Fruit fly (Drosophila melanogaster) whole organism, embryonic: Measurements from ENCODE around the gene CG13247.

Experiments used
- Antp ChIP-seq: fragments of 200-800 bp; sonication (Bioruptor generic); optimal IDR thresholded peaks from 3 replicates; lab custom pipeline; 2016; ENCODE audit warnings: missing biosample characterization, missing genetic modification characterization
- Atf3 ChIP-seq: fragments of 200-800 bp; sonication (Bioruptor generic); optimal IDR thresholded peaks from 3 replicates; lab custom pipeline; 2016; ENCODE audit warnings: missing biosample characterization, missing genetic modification characterization
- B-H1 ChIP-seq: fragments of 200-800 bp; sonication (Bioruptor generic); IDR thresholded peaks from 3 replicates; pipeline ENCODE4 v1.3.6; 2022; ENCODE audit warnings: missing biosample characterization, missing genetic modification characterization
- CG10209 ChIP-seq: fragments of 200-800 bp; sonication (Bioruptor generic); optimal IDR thresholded peaks from 3 replicates; lab custom pipeline; 2017; ENCODE audit warnings: missing biosample characterization, mild to moderate bottlenecking, missing genetic modification characterization, missing genetic modification reagents
- CG1024 ChIP-seq: fragments of 200-800 bp; sonication (Bioruptor generic); IDR thresholded peaks from 2 replicates; pipeline ENCODE4 v1.3.6; 2022; ENCODE audit warnings: missing biosample characterization, missing genetic modification characterization
- CG10959 ChIP-seq: fragments of 200-800 bp; sonication (Bioruptor generic); IDR thresholded peaks from 2 replicates; pipeline ENCODE4 v1.3.6; 2022; ENCODE audit warnings: missing biosample characterization, missing genetic modification characterization
- CG10979 ChIP-seq: fragments of 200-800 bp; sonication (Bioruptor generic); optimal IDR thresholded peaks from 2 replicates; lab custom pipeline; 2018; ENCODE audit warnings: missing biosample characterization, mild to moderate bottlenecking, missing genetic modification characterization, moderate library complexity
- CG11560 ChIP-seq: fragments of 200-800 bp; sonication (Bioruptor generic); IDR thresholded peaks from 3 replicates; pipeline ENCODE4 v1.3.6; 2022; ENCODE audit warnings: missing biosample characterization, missing genetic modification characterization
- CG12236 ChIP-seq: fragments of 200-800 bp; sonication (Bioruptor generic); optimal IDR thresholded peaks from 2 replicates; lab custom pipeline; 2016; ENCODE audit warnings: missing biosample characterization, missing genetic modification characterization
- CG13424 ChIP-seq: fragments of 200-800 bp; sonication (Bioruptor generic); optimal IDR thresholded peaks from 2 replicates; lab custom pipeline; 2019; ENCODE audit warnings: missing biosample characterization, mild to moderate bottlenecking, missing genetic modification characterization, moderate library complexity
- CG13894 ChIP-seq: fragments of 200-800 bp; sonication (Bioruptor generic); optimal IDR thresholded peaks from 3 replicates; lab custom pipeline; 2018; ENCODE audit warnings: missing biosample characterization, mild to moderate bottlenecking, missing genetic modification characterization, moderate library complexity
- CG14667 ChIP-seq: fragments of 200-800 bp; sonication (Bioruptor generic); IDR thresholded peaks from 2 replicates; pipeline ENCODE4 v1.3.6; 2022; ENCODE audit warnings: missing biosample characterization, missing genetic modification characterization
- CG15696 ChIP-seq: fragments of 200-800 bp; sonication (Bioruptor generic); optimal IDR thresholded peaks from 2 replicates; lab custom pipeline; 2019; ENCODE audit warnings: missing biosample characterization, mild to moderate bottlenecking, missing genetic modification characterization, moderate library complexity
- CG18262 ChIP-seq: fragments of 200-800 bp; optimal IDR thresholded peaks from 3 replicates; lab custom pipeline; 2019; ENCODE audit warnings: missing biosample characterization, mild to moderate bottlenecking, missing genetic modification characterization, moderate library complexity
- CG18599 ChIP-seq: fragments of 200-800 bp; sonication (Bioruptor generic); optimal IDR thresholded peaks from 3 replicates; lab custom pipeline; 2017; ENCODE audit warnings: missing biosample characterization, missing genetic modification characterization, mild to moderate bottlenecking, moderate library complexity, missing genetic modification reagents
- CG2678 ChIP-seq: fragments of 200-800 bp; sonication (Bioruptor generic); optimal IDR thresholded peaks from 3 replicates; lab custom pipeline; 2019; ENCODE audit warnings: missing biosample characterization, mild to moderate bottlenecking, missing genetic modification characterization, moderate library complexity
- CG2889 ChIP-seq: fragments of 200-800 bp; sonication (Bioruptor generic); IDR thresholded peaks from 3 replicates; pipeline ENCODE4 v1.3.6; 2022; ENCODE audit warnings: missing biosample characterization, missing genetic modification characterization
- CG31388 ChIP-seq: fragments of 200-800 bp; sonication (Bioruptor generic); optimal IDR thresholded peaks from 2 replicates; lab custom pipeline; 2016; ENCODE audit warnings: missing biosample characterization, missing genetic modification characterization
- CG33557 ChIP-seq: fragments of 200-800 bp; sonication (Bioruptor generic); optimal IDR thresholded peaks from 2 replicates; lab custom pipeline; 2019; ENCODE audit warnings: missing biosample characterization, mild to moderate bottlenecking, missing genetic modification characterization, moderate library complexity
- CG3726 ChIP-seq: fragments of 200-800 bp; sonication (Bioruptor generic); IDR thresholded peaks from 3 replicates; pipeline ENCODE4, ENCODE4 v1.3.6; 2022; ENCODE audit warnings: missing biosample characterization, missing genetic modification characterization
- CG5245 ChIP-seq: fragments of 200-800 bp; sonication (Bioruptor generic); optimal IDR thresholded peaks from 3 replicates; lab custom pipeline; 2016; ENCODE audit warnings: missing biosample characterization, missing genetic modification characterization
- CG6683 ChIP-seq: fragments of 200-800 bp; sonication (Bioruptor generic); optimal IDR thresholded peaks from 2 replicates; lab custom pipeline; 2017; ENCODE audit warnings: missing biosample characterization, mild to moderate bottlenecking, missing genetic modification characterization, missing genetic modification reagents
- CG7556 ChIP-seq: fragments of 200-800 bp; sonication (Bioruptor generic); optimal IDR thresholded peaks from 2 replicates; lab custom pipeline; 2017; ENCODE audit warnings: missing biosample characterization, mild to moderate bottlenecking, missing genetic modification characterization
- D19A ChIP-seq: fragments of 200-800 bp; optimal IDR thresholded peaks from 3 replicates; lab custom pipeline; 2019; ENCODE audit warnings: missing biosample characterization, mild to moderate bottlenecking, missing genetic modification characterization, moderate library complexity
- Dip2 ChIP-seq: fragments of 200-800 bp; sonication (Bioruptor generic); IDR thresholded peaks from 2 replicates; pipeline ENCODE4 v1.3.6; 2022; ENCODE audit warnings: missing biosample characterization, missing genetic modification characterization
- Drgx ChIP-seq: fragments of 200-800 bp; sonication (Bioruptor generic); IDR thresholded peaks from 2 replicates; pipeline ENCODE4 v1.3.6; 2022; ENCODE audit warnings: missing biosample characterization, missing genetic modification characterization
- Fer3 ChIP-seq: fragments of 200-800 bp; sonication (Bioruptor generic); optimal IDR thresholded peaks from 2 replicates; lab custom pipeline; 2018; ENCODE audit warnings: missing biosample characterization, mild to moderate bottlenecking, missing genetic modification characterization, moderate library complexity
- Lhr ChIP-seq: fragments of 200-800 bp; sonication (Bioruptor generic); optimal IDR thresholded peaks from 3 replicates; lab custom pipeline; 2017; ENCODE audit warnings: mild to moderate bottlenecking, missing biosample characterization, missing genetic modification reagents, missing genetic modification characterization
- MESR4 ChIP-seq: fragments of 200-800 bp; sonication (Bioruptor generic); optimal IDR thresholded peaks from 2 replicates; lab custom pipeline; 2018; ENCODE audit warnings: missing biosample characterization, mild to moderate bottlenecking, missing genetic modification characterization, moderate library complexity
- Myb ChIP-seq: fragments of 200-800 bp; sonication (Bioruptor generic); optimal IDR thresholded peaks from 2 replicates; lab custom pipeline; 2016; ENCODE audit warnings: missing biosample characterization, missing genetic modification characterization
- Oli ChIP-seq: fragments of 200-800 bp; sonication (Bioruptor generic); optimal IDR thresholded peaks from 2 replicates; lab custom pipeline; 2018; ENCODE audit warnings: missing biosample characterization, mild to moderate bottlenecking, missing genetic modification characterization, moderate library complexity
- Sin3A ChIP-seq: fragments of >200 bp; optimal IDR thresholded peaks from 2 replicates; lab custom pipeline; 2018
- Sox102F ChIP-seq: fragments of 200-800 bp; sonication (Bioruptor generic); optimal IDR thresholded peaks from 2 replicates; lab custom pipeline; 2018; ENCODE audit warnings: missing biosample characterization, mild to moderate bottlenecking, missing genetic modification characterization, moderate library complexity
- bcd ChIP-seq: fragments of 200-800 bp; sonication (Bioruptor generic); optimal IDR thresholded peaks from 2 replicates; lab custom pipeline; 2017; ENCODE audit warnings: missing biosample characterization, mild to moderate bottlenecking, missing genetic modification characterization
- cwo ChIP-seq: fragments of 200-800 bp; sonication (Bioruptor generic); optimal IDR thresholded peaks from 3 replicates; lab custom pipeline; 2017; ENCODE audit warnings: missing biosample characterization, missing genetic modification characterization, mild to moderate bottlenecking, moderate library complexity, missing genetic modification reagents
- ems ChIP-seq: fragments of 200-800 bp; sonication (Bioruptor generic); optimal IDR thresholded peaks from 3 replicates; lab custom pipeline; 2016; ENCODE audit warnings: missing biosample characterization, missing genetic modification characterization
- ewg ChIP-seq: fragments of 200-800 bp; sonication (Bioruptor generic); optimal IDR thresholded peaks from 3 replicates; lab custom pipeline; 2017; ENCODE audit warnings: mild to moderate bottlenecking, missing biosample characterization, missing genetic modification reagents, missing genetic modification characterization
- gem ChIP-seq: fragments of 200-800 bp; sonication (Bioruptor generic); optimal IDR thresholded peaks from 2 replicates; lab custom pipeline; 2019; ENCODE audit warnings: missing biosample characterization, mild to moderate bottlenecking, missing genetic modification characterization, moderate library complexity
- grn ChIP-seq: fragments of 200-800 bp; sonication (Bioruptor generic); optimal IDR thresholded peaks from 3 replicates; lab custom pipeline; 2017; ENCODE audit warnings: missing biosample characterization, missing genetic modification characterization
- h ChIP-seq: fragments of >200 bp; optimal IDR thresholded peaks from 2 replicates; lab custom pipeline; 2017
- hth ChIP-seq: fragments of >200 bp; optimal IDR thresholded peaks from 2 replicates; lab custom pipeline; 2017; ENCODE audit warnings: inconsistent platforms
- ken ChIP-seq: fragments of 200-800 bp; sonication (Bioruptor generic); IDR thresholded peaks from 3 replicates; pipeline ENCODE4 v1.3.6; 2022; ENCODE audit warnings: missing biosample characterization, missing genetic modification characterization
- lbe ChIP-seq: fragments of 200-800 bp; sonication (Bioruptor generic); optimal IDR thresholded peaks from 2 replicates; lab custom pipeline; 2016; ENCODE audit warnings: missing biosample characterization, mild to moderate bottlenecking, missing genetic modification characterization
- mam ChIP-seq: fragments of 200-800 bp; sonication (Bioruptor generic); optimal IDR thresholded peaks from 3 replicates; lab custom pipeline; 2016; ENCODE audit warnings: missing biosample characterization, missing genetic modification characterization
- p53 ChIP-seq: fragments of 200-800 bp; sonication (Bioruptor generic); optimal IDR thresholded peaks from 2 replicates; lab custom pipeline; 2016; ENCODE audit warnings: missing biosample characterization, missing genetic modification characterization
- pho ChIP-seq: fragments of 200-800 bp; sonication (Bioruptor generic); optimal IDR thresholded peaks from 2 replicates; lab custom pipeline; 2016; ENCODE audit warnings: missing biosample characterization, missing genetic modification characterization
- prd ChIP-seq, 3 experiments: fragments of >200 bp in 2 of 3; fragments of 200-800 bp in 1 of 3; sonication (Bioruptor generic) in 1 of 3; optimal IDR thresholded peaks in 2 of 3; IDR thresholded peaks in 1 of 3; 2 replicates in 2 of 3; 3 replicates in 1 of 3; pipeline versions ENCODE4 v1.3.6 to Lab custom; 2017 to 2022; ENCODE audit warnings: missing biosample characterization in 1 of 3, missing genetic modification characterization in 1 of 3
- sens-2 ChIP-seq: fragments of 200-800 bp; sonication (Bioruptor generic); IDR thresholded peaks from 2 replicates; pipeline ENCODE4 v1.3.6; 2022; ENCODE audit warnings: missing biosample characterization, missing genetic modification characterization
- toy ChIP-seq: fragments of 200-800 bp; sonication (Bioruptor generic); IDR thresholded peaks from 2 replicates; pipeline ENCODE4 v1.3.6; 2022; ENCODE audit warnings: missing biosample characterization, missing genetic modification characterization
- zfh2 ChIP-seq: fragments of 200-800 bp; sonication (Bioruptor generic); optimal IDR thresholded peaks from 2 replicates; lab custom pipeline; 2016; ENCODE audit warnings: missing biosample characterization, missing genetic modification characterization

CG13247 gene

dm6 chr3L:20384086-20384810 lies 14.1 kb downstream of the CG13247 start, which contains the start of the genes CG5498 and fbl (continued):
- peak; percentile 63 for TF ChIP-seq CG13894
- TF ChIP-seq CG5245 (GFP tag; lab: Kevin White, UChicago), result peak; percentile 56
- no peak for TF ChIP-seq Dip2 (GFP tag; lab: Robert Waterston, UW)
- TF ChIP-seq Atf3, result no peak
- TF ChIP-seq zfh2 (GFP tag; lab: Kevin White, UChicago), result peak; percentile 45
- peak; percentile 62 for TF ChIP-seq Drgx (GFP tag; lab: Robert Waterston, UW)
- TF ChIP-seq Myb, result peak; percentile 91
- TF ChIP-seq CG6683 (GFP tag; lab: Kevin White, UChicago), result peak; percentile 42
- peak; percentile 33 for TF ChIP-seq cwo
- peak; percentile 29 for TF ChIP-seq ewg (GFP tag; lab: Kevin White, UChicago)
- no peak for TF ChIP-seq CG3726 (GFP tag; lab: Robert Waterston, UW)
- peak; percentile 65 for TF ChIP-seq Fer3 (tag; lab: Kevin White, UChicago)
- no peak for TF ChIP-seq p53 (GFP tag; lab: Kevin White, UChicago)
- TF ChIP-seq Sox102F (GFP tag; lab: Kevin White, UChicago), result peak; percentile 64
- peak; percentile 38 for TF ChIP-seq pho (GFP tag; lab: Kevin White, UChicago)
- peak; percentile 47 for TF ChIP-seq mam (GFP tag; lab: Kevin White, UChicago)
- peak; percentile 61 for TF ChIP-seq CG15696 (tag; lab: Kevin White, UChicago)
- peak; percentile 9 for TF ChIP-seq CG31388
- peak; percentile 79 for TF ChIP-seq CG2678 (tag; lab: Kevin White, UChicago)
- TF ChIP-seq bcd, result peak; percentile 65
- peak; percentile 54 for TF ChIP-seq D19A (tag; lab: Kevin White, UChicago)
- TF ChIP-seq h (lab: Kevin White, UChicago), result no peak
- no peak for TF ChIP-seq sens-2 (GFP tag; lab: Robert Waterston, UW)
- TF ChIP-seq CG11560 (tag; lab: Robert Waterston, UW), result no peak
- TF ChIP-seq prd (optimal IDR thresholded peaks at IDR 0.05; lab: Kevin White, UChicago), result no peak
- TF ChIP-seq prd (GFP tag; IDR thresholded peaks at IDR 0.05; lab: Robert Waterston, UW), result peak; percentile 63
- TF ChIP-seq Oli, result peak; percentile 25
- TF ChIP-seq MESR4 (GFP tag; lab: Kevin White, UChicago), result peak; percentile 60
- TF ChIP-seq Antp (GFP tag; lab: Kevin White, UChicago), result no peak
- TF ChIP-seq ken (GFP tag; lab: Robert Waterston, UW), result no peak
- TF ChIP-seq ems, result no peak
- TF ChIP-seq Lhr (GFP tag; lab: Kevin White, UChicago), result peak; percentile 43
- TF ChIP-seq CG10959 (GFP tag; lab: Robert Waterston, UW), result no peak
- peak; percentile 71 for TF ChIP-seq CG7556
- TF ChIP-seq CG18599 (GFP tag; lab: Kevin White, UChicago), result peak; percentile 77
- no peak for TF ChIP-seq CG12236 (GFP tag; lab: Kevin White, UChicago)
- no peak; the same call in 2 of the 3 replicates for TF ChIP-seq B-H1 (GFP tag; lab: Robert Waterston, UW)
- peak; percentile 69 for TF ChIP-seq CG13424 (tag; lab: Kevin White, UChicago)
- peak; percentile 52 for TF ChIP-seq CG10979 (tag; lab: Kevin White, UChicago)
- 0 out of 2 replicates have a peak, but pooled peaks have one; percentile 9 for TF ChIP-seq CG1024 (GFP tag; lab: Robert Waterston, UW)
- TF ChIP-seq lbe, result peak; percentile 71
- TF ChIP-seq CG33557, result peak; percentile 61
- no peak for TF ChIP-seq hth (lab: Kevin White, UChicago)
- peak; percentile 71 for TF ChIP-seq CG18262 (tag; lab: Kevin White, UChicago)
- peak; percentile 31 for TF ChIP-seq grn (GFP tag; lab: Kevin White, UChicago)
- no peak for TF ChIP-seq CG14667 (GFP tag; lab: Robert Waterston, UW)
- no peak for TF ChIP-seq Sin3A
- no peak for TF ChIP-seq CG2889 (GFP tag; lab: Robert Waterston, UW)
- TF ChIP-seq toy (GFP tag; lab: Robert Waterston, UW), result no peak
- TF ChIP-seq CG10209 (GFP tag; lab: Kevin White, UChicago), result peak; percentile 45
- peak; percentile 83 for TF ChIP-seq gem (tag; lab: Kevin White, UChicago)
